Fruit fly (Drosophila melanogaster): Measurements from ENCODE around the gene wds.

The wds gene

DNA sequence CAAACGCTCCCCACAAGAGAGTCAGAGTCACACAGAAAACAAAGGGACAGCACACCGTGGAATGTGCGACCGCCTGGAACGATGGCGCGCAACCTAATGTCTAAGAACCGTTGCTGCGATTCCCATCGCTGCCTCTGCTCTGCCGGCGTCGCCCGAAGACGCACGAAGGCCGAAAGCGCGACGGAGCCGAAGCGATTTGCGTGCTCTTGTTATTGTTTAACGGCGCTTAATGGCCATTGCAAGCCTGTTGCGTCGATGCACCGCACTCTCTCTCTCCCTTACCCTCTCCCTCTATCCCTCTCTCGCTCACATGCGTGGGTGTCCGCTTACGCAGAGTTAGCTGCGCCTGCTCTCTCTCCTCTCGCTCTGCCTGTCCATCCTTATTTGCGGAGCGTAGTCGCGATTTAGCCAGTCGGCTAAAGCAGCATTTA lies 40.4 kb upstream of the wds start, which contains the start of gene trol:
TSS of gene trol (minus strand) at position 100 of the 431 bp plus-strand sequence.
- TF ChIP-seq CG10631 (GFP tag; optimal IDR thresholded peaks at IDR 0.05) (no peak), fd59A (GFP tag; optimal IDR thresholded peaks at IDR 0.05) (no peak), CG3032 (tag; optimal IDR thresholded peaks at IDR 0.05) (no peak), Eip75B (GFP tag; optimal IDR thresholded peaks at IDR 0.05) (peak; percentile 19), CG32006 (GFP tag; optimal IDR thresholded peaks at IDR 0.05) (peak; percentile 8), CG6792 (GFP tag; optimal IDR thresholded peaks at IDR 0.05) (peak; percentile 30), pdm3 (GFP tag; optimal IDR thresholded peaks at IDR 0.05) (no peak), vri (GFP tag; optimal IDR thresholded peaks at IDR 0.05) (peak; percentile 53), esn (GFP tag; optimal IDR thresholded peaks at IDR 0.05) (peak; percentile 8), spab (GFP tag; optimal IDR thresholded peaks at IDR 0.05) (no peak), Lpt (GFP tag; optimal IDR thresholded peaks at IDR 0.05) (peak; percentile 15), OdsH (GFP tag; optimal IDR thresholded peaks at IDR 0.05) (no peak), CG1621 (tag; optimal IDR thresholded peaks at IDR 0.05) (peak; percentile 28), Hr38 (GFP tag; optimal IDR thresholded peaks at IDR 0.05) (no peak), CG4318 (GFP tag; optimal IDR thresholded peaks at IDR 0.05) (no peak), svp (GFP tag) (peak; percentile 91), CG8319 (GFP tag; optimal IDR thresholded peaks at IDR 0.05) (no peak), CG7368 (GFP tag; optimal IDR thresholded peaks at IDR 0.05) (no peak), salr (GFP tag; optimal IDR thresholded peaks at IDR 0.05) (no peak), CG34406 (GFP tag; optimal IDR thresholded peaks at IDR 0.05) (no peak), Sox102F (GFP tag; optimal IDR thresholded peaks at IDR 0.05) (peak; percentile 23), CG6808 (GFP tag; optimal IDR thresholded peaks at IDR 0.05) (no peak), CG11902 (GFP tag; optimal IDR thresholded peaks at IDR 0.05) (no peak), eg (GFP tag; IDR thresholded peaks at IDR 0.05) (peak; percentile 45; the same call in 1 of the 3 replicates), Hr4 (GFP tag; optimal IDR thresholded peaks at IDR 0.05) (no peak), Sox14 (GFP tag; optimal IDR thresholded peaks at IDR 0.05) (peak; percentile 19), CG10669 (GFP tag; optimal IDR thresholded peaks at IDR 0.05) (no peak), cyc (GFP tag; optimal IDR thresholded peaks at IDR 0.05) (no peak), fd85E (GFP tag; optimal IDR thresholded peaks at IDR 0.05) (peak; percentile 28), achi (GFP tag; optimal IDR thresholded peaks at IDR 0.05) (peak; percentile 11), Blimp-1 (GFP tag; optimal IDR thresholded peaks at IDR 0.05) (no peak), Gug (GFP tag; IDR thresholded peaks at IDR 0.05) (no peak), Ets96B (tag; optimal IDR thresholded peaks at IDR 0.05) (no peak), CG16779 (tag; optimal IDR thresholded peaks at IDR 0.05) (peak; percentile 5), CG6854 (GFP tag; optimal IDR thresholded peaks at IDR 0.05) (peak; percentile 85), Ets21C (GFP tag; optimal IDR thresholded peaks at IDR 0.05) (no peak), Hr39 (GFP tag; optimal IDR thresholded peaks at IDR 0.05) (no peak), Met (GFP tag; optimal IDR thresholded peaks at IDR 0.05) (peak; percentile 23), lz (GFP tag; optimal IDR thresholded peaks at IDR 0.05) (no peak), CG8119 (GFP tag; IDR thresholded peaks at IDR 0.05) (0 out of 3 replicates have a peak, but pooled peaks have one; percentile 22), CG11762 (GFP tag; optimal IDR thresholded peaks at IDR 0.05; ENCODE audit: insufficient read depth) (no peak), net (GFP tag; optimal IDR thresholded peaks at IDR 0.05) (peak; percentile 17), acj6 (GFP tag; optimal IDR thresholded peaks at IDR 0.05) (no peak), Sox15 (GFP tag; optimal IDR thresholded peaks at IDR 0.05) (no peak), Smox (GFP tag; optimal IDR thresholded peaks at IDR 0.05) (no peak), CG11294 (GFP tag; IDR thresholded peaks at IDR 0.05) (no peak), CG15336 (GFP tag; IDR thresholded peaks at IDR 0.05) (peak; percentile 25; the same call in 1 of the 2 replicates), dsx (GFP tag; optimal IDR thresholded peaks at IDR 0.05; ENCODE audit: poor library complexity, severe bottlenecking) (peak; percentile 20), CG6276 (GFP tag; optimal IDR thresholded peaks at IDR 0.05) (peak; percentile 37), CG3919 (GFP tag; optimal IDR thresholded peaks at IDR 0.05) (peak; percentile 33), CG6163 (GFP tag; IDR thresholded peaks at IDR 0.05) (peak; percentile 50; the same call in 2 of the 3 replicates), topi (GFP tag; optimal IDR thresholded peaks at IDR 0.05) (peak; percentile 19), CG31627 (GFP tag; optimal IDR thresholded peaks at IDR 0.05) (no peak)

Measured in whole organism, prepupa.